Fruit fly (Drosophila melanogaster) whole organism, prepupa: ENCODE results near the gene CG10510.

Experiments used
- CG10631 ChIP-seq: fragments of 200-800 bp; sonication (Bioruptor generic); optimal IDR thresholded peaks from 2 replicates; lab custom pipeline; 2016; ENCODE audit warnings: missing biosample characterization, missing genetic modification characterization
- CG11294 ChIP-seq: fragments of 200-800 bp; sonication (Bioruptor generic); IDR thresholded peaks from 2 replicates; pipeline ENCODE4 v1.3.6; 2022; ENCODE audit warnings: missing biosample characterization, missing genetic modification characterization
- CG1621 ChIP-seq: fragments of 200-800 bp; sonication (Bioruptor generic); optimal IDR thresholded peaks from 3 replicates; lab custom pipeline; 2018; ENCODE audit warnings: missing biosample characterization, mild to moderate bottlenecking, missing genetic modification characterization
- CG3032 ChIP-seq: fragments of 200-800 bp; optimal IDR thresholded peaks from 2 replicates; lab custom pipeline; 2019; ENCODE audit warnings: missing biosample characterization, mild to moderate bottlenecking, missing genetic modification characterization, moderate library complexity
- CG31627 ChIP-seq: fragments of 200-800 bp; sonication (Bioruptor generic); optimal IDR thresholded peaks from 3 replicates; lab custom pipeline; 2016; ENCODE audit warnings: missing biosample characterization, missing genetic modification characterization
- CG32006 ChIP-seq: fragments of 200-800 bp; sonication (Bioruptor generic); optimal IDR thresholded peaks from 3 replicates; lab custom pipeline; 2017; ENCODE audit warnings: missing biosample characterization, mild to moderate bottlenecking, missing genetic modification characterization
- CG34406 ChIP-seq: fragments of 200-800 bp; sonication (Bioruptor generic); optimal IDR thresholded peaks from 3 replicates; lab custom pipeline; 2016; ENCODE audit warnings: missing biosample characterization, missing genetic modification characterization
- CG3919 ChIP-seq: fragments of 200-800 bp; sonication (Bioruptor generic); optimal IDR thresholded peaks from 3 replicates; lab custom pipeline; 2016; ENCODE audit warnings: missing biosample characterization, missing genetic modification characterization
- CG4318 ChIP-seq: fragments of 200-800 bp; sonication (Bioruptor generic); optimal IDR thresholded peaks from 3 replicates; lab custom pipeline; 2017; ENCODE audit warnings: missing biosample characterization, mild to moderate bottlenecking, missing genetic modification characterization
- CG6163 ChIP-seq: fragments of 200-800 bp; sonication (Bioruptor generic); IDR thresholded peaks from 3 replicates; pipeline ENCODE4 v1.3.6; 2022; ENCODE audit warnings: missing biosample characterization, missing genetic modification characterization
- CG6276 ChIP-seq: fragments of 200-800 bp; sonication (Bioruptor generic); optimal IDR thresholded peaks from 2 replicates; lab custom pipeline; 2017; ENCODE audit warnings: missing biosample characterization, mild to moderate bottlenecking, missing genetic modification characterization
- CG6792 ChIP-seq: fragments of 200-800 bp; sonication (Bioruptor generic); optimal IDR thresholded peaks from 3 replicates; lab custom pipeline; 2016; ENCODE audit warnings: missing biosample characterization, missing genetic modification characterization
- CG6808 ChIP-seq: fragments of 200-800 bp; sonication (Bioruptor generic); optimal IDR thresholded peaks from 3 replicates; lab custom pipeline; 2017; ENCODE audit warnings: missing biosample characterization, missing genetic modification characterization, mild to moderate bottlenecking, moderate library complexity, missing genetic modification reagents
- CG6854 ChIP-seq: fragments of 200-800 bp; sonication (Bioruptor generic); optimal IDR thresholded peaks from 2 replicates; lab custom pipeline; 2017; ENCODE audit warnings: missing biosample characterization, mild to moderate bottlenecking, missing genetic modification characterization
- CG7368 ChIP-seq: fragments of 200-800 bp; sonication (Bioruptor generic); optimal IDR thresholded peaks from 3 replicates; lab custom pipeline; 2016; ENCODE audit warnings: missing biosample characterization, missing genetic modification characterization
- CG8119 ChIP-seq: fragments of 200-800 bp; sonication (Bioruptor generic); IDR thresholded peaks from 3 replicates; pipeline ENCODE4 v1.3.6; 2022; ENCODE audit warnings: missing biosample characterization, missing genetic modification characterization
- CG8319 ChIP-seq: fragments of 200-800 bp; sonication (Bioruptor generic); optimal IDR thresholded peaks from 3 replicates; lab custom pipeline; 2016; ENCODE audit warnings: missing biosample characterization, missing genetic modification characterization
- CG8632 ChIP-seq: fragments of 200-800 bp; sonication (Bioruptor generic); optimal IDR thresholded peaks from 3 replicates; lab custom pipeline; 2016; ENCODE audit warnings: missing biosample characterization, missing genetic modification characterization
- CG9139 ChIP-seq: fragments of 200-800 bp; sonication (Bioruptor generic); optimal IDR thresholded peaks from 3 replicates; lab custom pipeline; 2017; ENCODE audit warnings: missing biosample characterization, mild to moderate bottlenecking, missing genetic modification characterization
- Eip78C ChIP-seq: fragments of 200-800 bp; sonication (Bioruptor generic); peaks from one replicate; lab custom pipeline; 2016; ENCODE audit warnings: missing biosample characterization, missing genetic modification characterization
- Eip93F ChIP-seq: fragments of 200-800 bp; sonication (Bioruptor generic); optimal IDR thresholded peaks from 2 replicates; lab custom pipeline; 2016; ENCODE audit warnings: missing biosample characterization, mild to moderate bottlenecking, missing genetic modification characterization
- Ets96B ChIP-seq: fragments of 200-800 bp; optimal IDR thresholded peaks from 2 replicates; lab custom pipeline; 2019; ENCODE audit warnings: missing biosample characterization, mild to moderate bottlenecking, missing genetic modification characterization, moderate library complexity
- Gug ChIP-seq: fragments of 200-800 bp; sonication (Bioruptor generic); IDR thresholded peaks from 2 replicates; pipeline ENCODE4 v1.3.6; 2022; ENCODE audit warnings: missing biosample characterization, missing genetic modification characterization
- Hr39 ChIP-seq: fragments of 200-800 bp; sonication (Bioruptor generic); optimal IDR thresholded peaks from 2 replicates; lab custom pipeline; 2016; ENCODE audit warnings: missing biosample characterization, missing genetic modification characterization
- Hr4 ChIP-seq: fragments of 200-800 bp; sonication (Bioruptor generic); optimal IDR thresholded peaks from 3 replicates; lab custom pipeline; 2016; ENCODE audit warnings: missing biosample characterization, missing genetic modification characterization
- Lpt ChIP-seq: fragments of 200-800 bp; sonication (Bioruptor generic); optimal IDR thresholded peaks from 3 replicates; lab custom pipeline; 2016; ENCODE audit warnings: missing biosample characterization, missing genetic modification characterization
- Met ChIP-seq: fragments of 200-800 bp; sonication (Bioruptor generic); optimal IDR thresholded peaks from 3 replicates; lab custom pipeline; 2016; ENCODE audit warnings: missing biosample characterization, missing genetic modification characterization
- OdsH ChIP-seq: fragments of 200-800 bp; sonication (Bioruptor generic); optimal IDR thresholded peaks from 3 replicates; lab custom pipeline; 2016; ENCODE audit warnings: missing biosample characterization, missing genetic modification characterization
- Smox ChIP-seq: fragments of 200-800 bp; sonication (Bioruptor generic); optimal IDR thresholded peaks from 3 replicates; lab custom pipeline; 2016; ENCODE audit warnings: missing biosample characterization, missing genetic modification characterization
- Sox102F ChIP-seq: fragments of 200-800 bp; sonication (Bioruptor generic); optimal IDR thresholded peaks from 2 replicates; lab custom pipeline; 2016; ENCODE audit warnings: missing biosample characterization, mild to moderate bottlenecking, missing genetic modification characterization
- Sox14 ChIP-seq: fragments of 200-800 bp; sonication (Bioruptor generic); optimal IDR thresholded peaks from 3 replicates; lab custom pipeline; 2016; ENCODE audit warnings: missing biosample characterization, missing genetic modification characterization
- Sox15 ChIP-seq: fragments of 200-800 bp; sonication (Bioruptor generic); optimal IDR thresholded peaks from 3 replicates; lab custom pipeline; 2016; ENCODE audit warnings: missing biosample characterization, missing genetic modification characterization
- cyc ChIP-seq: fragments of 200-800 bp; sonication (Bioruptor generic); optimal IDR thresholded peaks from 3 replicates; lab custom pipeline; 2016; ENCODE audit warnings: missing biosample characterization, missing genetic modification characterization
- dac ChIP-seq: fragments of 200-800 bp; sonication (Bioruptor generic); optimal IDR thresholded peaks from 2 replicates; lab custom pipeline; 2017; ENCODE audit warnings: missing biosample characterization, mild to moderate bottlenecking, missing genetic modification characterization
- dsx ChIP-seq: fragments of 200-800 bp; optimal IDR thresholded peaks from 3 replicates; lab custom pipeline; 2019; ENCODE audit warnings: missing biosample characterization, mild to moderate bottlenecking, missing genetic modification characterization, moderate library complexity; ENCODE audit not compliant: poor library complexity, severe bottlenecking
- esn ChIP-seq: fragments of 200-800 bp; sonication (Bioruptor generic); optimal IDR thresholded peaks from 2 replicates; lab custom pipeline; 2016; ENCODE audit warnings: missing biosample characterization, mild to moderate bottlenecking, missing genetic modification characterization, moderate library complexity
- fd85E ChIP-seq: fragments of 200-800 bp; sonication (Bioruptor generic); optimal IDR thresholded peaks from 3 replicates; lab custom pipeline; 2016; ENCODE audit warnings: missing biosample characterization, missing genetic modification characterization
- fkh ChIP-seq: fragments of 200-800 bp; sonication (Bioruptor generic); optimal IDR thresholded peaks from 3 replicates; lab custom pipeline; 2017; ENCODE audit warnings: missing biosample characterization, mild to moderate bottlenecking, missing genetic modification characterization, moderate library complexity
- lz ChIP-seq: fragments of 200-800 bp; sonication (Bioruptor generic); optimal IDR thresholded peaks from 3 replicates; lab custom pipeline; 2016; ENCODE audit warnings: missing biosample characterization, missing genetic modification characterization
- pdm3 ChIP-seq: fragments of 200-800 bp; sonication (Bioruptor generic); optimal IDR thresholded peaks from 3 replicates; lab custom pipeline; 2016; ENCODE audit warnings: missing biosample characterization, missing genetic modification characterization
- spab ChIP-seq: fragments of 200-800 bp; sonication (Bioruptor generic); optimal IDR thresholded peaks from 2 replicates; lab custom pipeline; 2017; ENCODE audit warnings: missing biosample characterization, mild to moderate bottlenecking, missing genetic modification characterization, missing genetic modification reagents
- svp ChIP-seq: fragments of 200-800 bp; sonication (Bioruptor generic); peaks from one replicate; lab custom pipeline; 2016; ENCODE audit warnings: missing biosample characterization, missing genetic modification characterization
- vri ChIP-seq: fragments of 200-800 bp; sonication (Bioruptor generic); optimal IDR thresholded peaks from 3 replicates; lab custom pipeline; 2016; ENCODE audit warnings: missing biosample characterization, mild to moderate bottlenecking, missing genetic modification characterization

Gene CG10510

DNA sequence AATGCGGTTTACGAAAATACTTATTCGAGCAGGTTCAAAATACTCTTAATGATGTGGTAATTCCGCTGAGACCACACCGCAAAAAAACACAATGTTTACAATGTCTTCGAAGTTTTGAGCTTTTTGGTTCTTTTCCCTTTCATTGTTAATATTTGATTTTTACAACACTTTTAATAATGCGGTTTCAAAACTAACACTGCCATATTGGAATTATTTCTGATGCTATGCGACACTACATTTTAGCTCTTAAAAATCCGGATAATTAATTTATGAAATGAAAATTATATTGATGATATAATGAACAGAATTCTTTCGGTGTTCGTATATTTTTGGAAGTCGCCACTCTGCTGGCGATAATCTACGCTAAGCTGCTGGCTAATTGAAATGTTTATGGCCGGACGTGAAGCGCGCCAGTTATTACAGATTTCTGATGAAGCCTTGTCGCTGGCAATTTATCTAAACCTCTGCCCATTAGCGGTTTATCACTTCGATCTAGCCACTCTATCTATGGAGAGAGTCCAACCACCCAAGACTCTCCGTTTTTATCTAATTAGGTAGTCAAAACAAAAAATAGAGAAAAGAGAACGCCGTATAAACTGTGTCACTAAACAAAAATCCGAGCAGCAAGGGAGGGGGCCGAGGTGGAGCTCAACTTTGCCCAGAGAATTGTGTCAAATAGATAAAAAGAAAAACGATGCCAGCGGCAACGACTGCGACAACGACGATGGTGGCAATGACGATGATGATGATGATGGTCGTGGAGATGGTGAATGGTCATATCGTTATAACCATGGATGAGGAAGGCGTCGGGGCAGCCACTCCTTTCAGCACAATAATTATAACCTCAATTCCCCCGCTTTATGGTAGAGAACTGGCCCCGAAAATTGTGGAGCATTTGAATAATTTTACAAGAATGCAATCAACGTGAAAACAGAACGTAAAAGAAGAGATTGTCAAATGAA, 46.5 kb upstream of the CG10510 start (continued):
- peak; percentile 38 for TF ChIP-seq vri (GFP tag; lab: Kevin White, UChicago)
- TF ChIP-seq, all 60 proteins: peak for 13

- TF ChIP-seq CG9139 (peak; percentile 21), CG1621 (peak; percentile 60), Eip78C (peak; percentile 57), svp (GFP tag; lab: Kevin White, UChicago) (peak; percentile 43), CG6854 (GFP tag; lab: Kevin White, UChicago) (no peak)
Observed at dm6 chr3L:21254524-21254972, 44.7 kb upstream of the CG10510 start.

dm6 chr3L:21253761-21254523, 44.1 kb upstream of the CG10510 start:
- peak; percentile 96 for TF ChIP-seq CG1621
- peak; percentile 99 for TF ChIP-seq spab
- TF ChIP-seq CG31627 (GFP tag; lab: Kevin White, UChicago) = peak; percentile 99
- TF ChIP-seq dsx (GFP tag; lab: Kevin White, UChicago) = peak; percentile 98
- TF ChIP-seq Eip78C = peak; percentile 100
- TF ChIP-seq cyc (GFP tag; lab: Kevin White, UChicago) = peak; percentile 99
- peak; percentile 99 for TF ChIP-seq CG8319 (GFP tag; lab: Kevin White, UChicago)
- no peak for TF ChIP-seq fkh
- peak; percentile 83 for TF ChIP-seq Hr4 (GFP tag; lab: Kevin White, UChicago)
- peak; percentile 99 for TF ChIP-seq CG10631 (GFP tag; lab: Kevin White, UChicago)
- TF ChIP-seq CG9139 = peak; percentile 98
- peak; percentile 99 for TF ChIP-seq Met (GFP tag; lab: Kevin White, UChicago)
- TF ChIP-seq OdsH (GFP tag; lab: Kevin White, UChicago) = peak; percentile 98
- TF ChIP-seq dac (GFP tag; lab: Kevin White, UChicago) = peak; percentile 8
- peak; percentile 99 for TF ChIP-seq Smox (GFP tag; lab: Kevin White, UChicago)
- TF ChIP-seq Hr39 (GFP tag; lab: Kevin White, UChicago) = peak; percentile 99
- TF ChIP-seq CG4318 (GFP tag; lab: Kevin White, UChicago) = peak; percentile 65
- TF ChIP-seq CG6808 (GFP tag; lab: Kevin White, UChicago) = peak; percentile 98
- peak; percentile 99 for TF ChIP-seq CG3032 (tag; lab: Kevin White, UChicago)
- peak; percentile 99 for TF ChIP-seq Eip93F
- peak; percentile 99 for TF ChIP-seq Sox102F
- TF ChIP-seq CG6854 (GFP tag; lab: Kevin White, UChicago) = peak; percentile 99
- peak; percentile 98 for TF ChIP-seq Sox15 (GFP tag; lab: Kevin White, UChicago)
- TF ChIP-seq CG34406 (GFP tag; lab: Kevin White, UChicago) = peak; percentile 99
- peak; percentile 98 for TF ChIP-seq CG7368 (GFP tag; lab: Kevin White, UChicago)
- TF ChIP-seq CG8632 (GFP tag; lab: Kevin White, UChicago) = peak; percentile 99
- peak; percentile 100 for TF ChIP-seq svp (GFP tag; lab: Kevin White, UChicago)
- TF ChIP-seq CG6792 (GFP tag; lab: Kevin White, UChicago) = peak; percentile 99
- peak; percentile 99 for TF ChIP-seq lz (GFP tag; lab: Kevin White, UChicago)
- TF ChIP-seq CG6276 = peak; percentile 71
- TF ChIP-seq esn = peak; percentile 100
- peak; percentile 98 for TF ChIP-seq CG6163 (GFP tag; lab: Robert Waterston, UW)
- peak; percentile 89 for TF ChIP-seq Lpt (GFP tag; lab: Kevin White, UChicago)
- TF ChIP-seq CG8119 = peak; percentile 88
- TF ChIP-seq Ets96B (tag; lab: Kevin White, UChicago) = peak; percentile 99
- TF ChIP-seq CG11294 (GFP tag; lab: Robert Waterston, UW) = peak; percentile 63
- TF ChIP-seq CG32006 (GFP tag; lab: Kevin White, UChicago) = peak; percentile 81
- peak; percentile 99 for TF ChIP-seq CG3919
- peak; percentile 97 for TF ChIP-seq fd85E (GFP tag; lab: Kevin White, UChicago)
- peak; percentile 72 for TF ChIP-seq Gug
- peak; percentile 98 for TF ChIP-seq Sox14 (GFP tag; lab: Kevin White, UChicago)
- TF ChIP-seq pdm3 (GFP tag; lab: Kevin White, UChicago) = peak; percentile 99
